Worm (Caenorhabditis elegans): ENCODE results near the gene mms-19.

mms-19 gene

ce11 chrV:5509134-5509533 is 5.0 kb upstream of the mms-19 start:
- TF ChIP-seq ham-2 (GFP tag; optimal IDR thresholded peaks at IDR 0.05) (no peak), snpc-4 (tag; optimal IDR thresholded peaks at IDR 0.05) (no peak), mls-2 (tag; optimal IDR thresholded peaks at IDR 0.05) (no peak), ceh-43 (GFP tag; optimal IDR thresholded peaks at IDR 0.05) (no peak), lin-13 (tag; optimal IDR thresholded peaks at IDR 0.05) (no peak), sem-2 (GFP tag; optimal IDR thresholded peaks at IDR 0.05) (no peak), zip-8 (tag; optimal IDR thresholded peaks at IDR 0.05) (no peak), M03D4.4 (tag; optimal IDR thresholded peaks at IDR 0.05) (no peak), elt-1 (tag; optimal IDR thresholded peaks at IDR 0.05; ENCODE audit: borderline replicate concordance, insufficient read depth) (no peak), nhr-12 (tag; optimal IDR thresholded peaks at IDR 0.05) (no peak), ces-1 (GFP tag; optimal IDR thresholded peaks at IDR 0.05) (no peak), tbx-8 (GFP tag; optimal IDR thresholded peaks at IDR 0.05) (no peak)

DNA sequence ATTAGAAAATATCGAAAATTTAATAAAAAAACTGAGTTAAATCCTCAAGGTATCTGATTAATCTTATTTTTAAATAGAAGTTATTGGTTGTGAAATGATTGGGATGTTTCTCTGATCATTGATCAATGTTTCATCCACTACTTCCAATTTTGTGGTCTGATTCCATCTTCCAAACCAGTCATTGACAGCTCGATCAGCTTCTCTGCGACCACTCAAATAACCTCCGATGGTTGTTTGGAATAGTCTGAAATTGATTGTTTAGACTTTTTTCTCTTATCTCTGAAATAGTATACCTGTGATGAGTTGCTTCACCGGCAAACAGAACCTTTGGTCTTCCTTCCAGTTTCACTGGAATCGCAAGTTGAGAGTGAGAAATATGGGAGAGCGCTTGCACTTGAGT is 4.2 kb upstream of the mms-19 start:
- TF ChIP-seq ham-2 (GFP tag; optimal IDR thresholded peaks at IDR 0.05) (no peak), bed-3 (GFP tag; optimal IDR thresholded peaks at IDR 0.05) (no peak), unc-62 (GFP tag; optimal IDR thresholded peaks at IDR 0.05) (no peak), flh-1 (GFP tag; optimal IDR thresholded peaks at IDR 0.05) (no peak), elt-1 (tag; optimal IDR thresholded peaks at IDR 0.05; ENCODE audit: borderline replicate concordance, insufficient read depth) (no peak), unc-120 (tag; optimal IDR thresholded peaks at IDR 0.05; ENCODE audit: poor library complexity, severe bottlenecking) (no peak), nhr-237 (tag; optimal IDR thresholded peaks at IDR 0.05) (no peak), lin-32 (GFP tag; optimal IDR thresholded peaks at IDR 0.05) (no peak), sem-2 (GFP tag; optimal IDR thresholded peaks at IDR 0.05) (no peak), pha-4 (tag; optimal IDR thresholded peaks at IDR 0.05) (no peak)

DNA sequence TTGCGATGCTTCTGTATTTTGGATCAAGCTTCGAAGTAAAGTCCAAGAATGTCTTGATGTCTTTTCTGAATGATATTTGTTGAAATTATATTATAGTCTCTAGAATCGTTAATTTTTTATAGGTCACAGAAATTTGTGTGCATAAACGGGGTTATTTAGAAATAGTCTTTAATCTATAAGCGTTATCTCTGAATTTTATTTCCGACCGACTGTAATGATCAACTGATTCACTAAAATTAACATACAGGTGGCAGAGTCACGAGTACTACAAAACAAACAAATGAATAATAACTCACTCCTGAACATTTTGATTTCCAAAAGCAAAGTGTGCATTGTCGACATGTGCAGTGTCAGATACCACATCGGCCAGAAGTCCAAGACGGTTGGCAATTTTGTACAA is 2.4 kb upstream of the mms-19 start:
- TF ChIP-seq ham-2 (GFP tag; optimal IDR thresholded peaks at IDR 0.05) (no peak), unc-120 (tag; optimal IDR thresholded peaks at IDR 0.05; ENCODE audit: poor library complexity, severe bottlenecking) (no peak), unc-39 (tag; optimal IDR thresholded peaks at IDR 0.05) (no peak)

DNA sequence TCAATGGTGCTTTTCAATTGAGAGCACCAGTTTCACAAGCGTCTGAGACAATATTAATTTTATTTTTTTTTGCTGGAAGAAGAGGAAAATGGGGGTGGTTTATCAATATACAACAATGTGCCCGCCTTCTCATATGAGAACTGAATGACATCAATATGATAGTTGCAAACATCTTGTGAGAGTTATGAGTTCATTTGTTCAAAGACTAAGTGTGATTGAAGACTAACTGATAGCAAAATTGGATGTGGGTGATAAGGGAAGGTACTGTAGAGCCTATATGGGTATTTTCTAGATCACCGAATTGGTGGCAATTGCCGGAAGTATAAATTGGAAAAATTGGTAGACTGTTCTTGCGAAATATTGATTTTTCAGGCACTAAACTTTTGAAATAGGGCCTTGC is 1.6 kb upstream of the mms-19 start:
- no peak for TF ChIP-seq bed-3 (GFP tag; optimal IDR thresholded peaks at IDR 0.05)
- no peak for TF ChIP-seq lin-32 (GFP tag; optimal IDR thresholded peaks at IDR 0.05)
- TF ChIP-seq lsy-2 (tag; optimal IDR thresholded peaks at IDR 0.05), result no peak
- no peak for TF ChIP-seq snpc-4 (tag; optimal IDR thresholded peaks at IDR 0.05)
- no peak for TF ChIP-seq mab-5 (tag; optimal IDR thresholded peaks at IDR 0.05)
- no peak for TF ChIP-seq pha-4 (tag; optimal IDR thresholded peaks at IDR 0.05)
- TF ChIP-seq ztf-11 (tag; optimal IDR thresholded peaks at IDR 0.05), result no peak
- no peak for TF ChIP-seq ces-1 (GFP tag; optimal IDR thresholded peaks at IDR 0.05)
- TF ChIP-seq blmp-1 (tag; optimal IDR thresholded peaks at IDR 0.05), result no peak
- TF ChIP-seq unc-62 (GFP tag; optimal IDR thresholded peaks at IDR 0.05), result no peak

ce11 chrV:5521735-5522241 is 7.6 kb downstream of the mms-19 start, which contains the start of gene hir-1:
TSS of gene hir-1 (plus strand) at chrV:5522139.
- TF ChIP-seq lin-13 (tag; optimal IDR thresholded peaks at IDR 0.05) (no peak), ceh-83 (GFP tag; optimal IDR thresholded peaks at IDR 0.05) (no peak), snpc-4 (tag; optimal IDR thresholded peaks at IDR 0.05) (no peak), bed-3 (GFP tag; optimal IDR thresholded peaks at IDR 0.05) (no peak), nhr-76 (tag; optimal IDR thresholded peaks at IDR 0.05) (no peak)

DNA sequence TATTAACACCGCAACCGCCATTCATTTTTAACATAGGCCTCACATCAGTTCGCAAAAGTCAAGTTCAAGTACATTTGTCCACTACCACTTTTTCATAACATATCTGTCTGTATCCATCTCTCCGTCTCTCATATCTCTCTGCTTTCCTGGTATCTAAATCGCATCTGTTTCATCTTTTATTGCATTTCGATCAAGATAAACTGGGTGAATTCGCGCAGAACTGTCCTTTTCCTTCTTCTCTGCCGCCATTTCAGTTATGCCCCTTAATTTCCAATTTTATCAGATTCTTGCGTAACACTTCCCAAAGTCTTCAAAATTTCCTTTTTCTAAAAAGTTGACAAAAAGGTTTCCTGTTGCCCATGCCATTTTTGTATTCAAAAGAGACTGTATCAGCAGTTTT is 9.1 kb downstream of the mms-19 start:
- peak; percentile 87 for TF ChIP-seq elt-1 (tag; optimal IDR thresholded peaks at IDR 0.05; ENCODE audit: borderline replicate concordance, insufficient read depth)
- TF ChIP-seq ham-2 (GFP tag; optimal IDR thresholded peaks at IDR 0.05), result peak; percentile 0
- no peak for TF ChIP-seq flh-1 (GFP tag; optimal IDR thresholded peaks at IDR 0.05)

DNA sequence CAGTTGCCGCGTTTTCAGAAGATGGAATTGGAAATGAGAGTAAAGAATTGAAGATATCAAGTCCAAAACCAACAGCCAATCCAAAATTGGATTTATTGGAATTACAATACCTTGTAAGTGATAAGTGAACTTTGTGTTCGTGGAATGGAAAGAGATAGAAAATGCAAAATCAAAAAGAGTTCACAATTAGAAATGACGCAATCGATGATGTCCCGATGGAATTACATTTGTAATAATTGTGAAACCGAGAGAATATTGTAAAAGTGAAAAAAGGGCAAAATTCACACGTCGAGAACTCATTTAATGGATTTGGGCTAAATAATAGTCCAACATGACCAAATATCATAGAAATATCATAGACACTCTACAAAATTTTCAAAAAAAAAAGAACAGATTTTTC is 11.1 kb downstream of the mms-19 start:
- TF ChIP-seq lin-13 (tag; optimal IDR thresholded peaks at IDR 0.05) (no peak), zip-8 (tag; optimal IDR thresholded peaks at IDR 0.05) (peak; percentile 57)
